Fruit fly (Drosophila melanogaster) whole organism, embryonic: ENCODE data around the gene CG32196.

ENCODE experiments used
- CG10321 ChIP-seq: fragments of 200-800 bp; sonication (Bioruptor generic); IDR thresholded peaks from 2 replicates; pipeline ENCODE4 v1.3.6; 2022; ENCODE audit warnings: missing biosample characterization, missing genetic modification characterization
- CG10979 ChIP-seq: fragments of 200-800 bp; sonication (Bioruptor generic); optimal IDR thresholded peaks from 2 replicates; lab custom pipeline; 2018; ENCODE audit warnings: missing biosample characterization, mild to moderate bottlenecking, missing genetic modification characterization, moderate library complexity
- CG12071 ChIP-seq: fragments of 200-800 bp; sonication (Bioruptor generic); optimal IDR thresholded peaks from 3 replicates; lab custom pipeline; 2018; ENCODE audit warnings: missing biosample characterization, mild to moderate bottlenecking, missing genetic modification characterization
- CG12155 ChIP-seq: fragments of 200-800 bp; sonication (Bioruptor generic); optimal IDR thresholded peaks from 3 replicates; lab custom pipeline; 2016; ENCODE audit warnings: missing biosample characterization, missing genetic modification characterization
- CG12391 ChIP-seq: fragments of 200-800 bp; sonication (Bioruptor generic); optimal IDR thresholded peaks from 3 replicates; lab custom pipeline; 2018; ENCODE audit warnings: missing biosample characterization, mild to moderate bottlenecking, missing genetic modification characterization, moderate library complexity
- CG17328 ChIP-seq: fragments of 200-800 bp; sonication (Bioruptor generic); IDR thresholded peaks from 2 replicates; pipeline ENCODE4 v1.3.6; 2022; ENCODE audit warnings: missing biosample characterization, missing genetic modification characterization
- CG17829 ChIP-seq: fragments of 200-800 bp; optimal IDR thresholded peaks from 2 replicates; lab custom pipeline; 2019; ENCODE audit warnings: missing biosample characterization, mild to moderate bottlenecking, missing genetic modification characterization, moderate library complexity
- CG18262 ChIP-seq: fragments of 200-800 bp; optimal IDR thresholded peaks from 3 replicates; lab custom pipeline; 2019; ENCODE audit warnings: missing biosample characterization, mild to moderate bottlenecking, missing genetic modification characterization, moderate library complexity
- CG2120 ChIP-seq: fragments of 200-800 bp; sonication (Bioruptor generic); optimal IDR thresholded peaks from 3 replicates; lab custom pipeline; 2016; ENCODE audit warnings: missing biosample characterization, missing genetic modification characterization
- CG2889 ChIP-seq: fragments of 200-800 bp; sonication (Bioruptor generic); IDR thresholded peaks from 3 replicates; pipeline ENCODE4 v1.3.6; 2022; ENCODE audit warnings: missing biosample characterization, missing genetic modification characterization
- CG30403 ChIP-seq: fragments of 200-800 bp; sonication (Bioruptor generic); optimal IDR thresholded peaks from 3 replicates; lab custom pipeline; 2016; ENCODE audit warnings: missing biosample characterization, missing genetic modification characterization
- CG4424 ChIP-seq: fragments of 200-800 bp; sonication (Bioruptor generic); optimal IDR thresholded peaks from 3 replicates; lab custom pipeline; 2016; ENCODE audit warnings: missing biosample characterization, missing genetic modification characterization
- CG6791 ChIP-seq: fragments of 200-800 bp; sonication (Bioruptor generic); IDR thresholded peaks from 3 replicates; pipeline ENCODE4 v1.3.6; 2022; ENCODE audit warnings: missing biosample characterization, missing genetic modification characterization; ENCODE audit not compliant: partially characterized antibody
- CG7372 ChIP-seq: fragments of 200-800 bp; sonication (Bioruptor generic); IDR thresholded peaks from 2 replicates; pipeline ENCODE4 v1.3.6; 2022; ENCODE audit warnings: missing biosample characterization, missing genetic modification characterization
- CG8089 ChIP-seq: fragments of 200-800 bp; sonication (Bioruptor generic); optimal IDR thresholded peaks from 3 replicates; lab custom pipeline; 2016; ENCODE audit warnings: missing biosample characterization, missing genetic modification characterization
- CG8924 ChIP-seq: fragments of 200-800 bp; optimal IDR thresholded peaks from 3 replicates; lab custom pipeline; 2019; ENCODE audit warnings: missing biosample characterization, mild to moderate bottlenecking, missing genetic modification characterization, moderate library complexity
- CG8944 ChIP-seq: fragments of 200-800 bp; sonication (Bioruptor generic); optimal IDR thresholded peaks from 3 replicates; lab custom pipeline; 2016; ENCODE audit warnings: missing biosample characterization, missing genetic modification characterization
- CG9609 ChIP-seq: fragments of 200-800 bp; sonication (Bioruptor generic); optimal IDR thresholded peaks from 3 replicates; lab custom pipeline; 2016; ENCODE audit warnings: missing biosample characterization, missing genetic modification characterization
- CG9727 ChIP-seq: fragments of 200-800 bp; sonication (Bioruptor generic); optimal IDR thresholded peaks from 3 replicates; lab custom pipeline; 2017; ENCODE audit warnings: missing biosample characterization, mild to moderate bottlenecking, missing genetic modification characterization
- CG9932 ChIP-seq: fragments of 200-800 bp; sonication (Bioruptor generic); IDR thresholded peaks from 2 replicates; pipeline ENCODE4 v1.3.6; 2022; ENCODE audit warnings: missing biosample characterization, missing genetic modification characterization
- Drgx ChIP-seq: fragments of 200-800 bp; sonication (Bioruptor generic); IDR thresholded peaks from 2 replicates; pipeline ENCODE4 v1.3.6; 2022; ENCODE audit warnings: missing biosample characterization, missing genetic modification characterization
- Ets97D ChIP-seq: fragments of 200-800 bp; sonication (Bioruptor generic); optimal IDR thresholded peaks from 3 replicates; lab custom pipeline; 2016; ENCODE audit warnings: missing biosample characterization, missing genetic modification characterization
- Gug ChIP-seq: fragments of 200-800 bp; sonication (Bioruptor generic); IDR thresholded peaks from 4 replicates; pipeline ENCODE4 v1.3.6; 2022; ENCODE audit warnings: missing biosample characterization, missing genetic modification characterization
- Jarid2 ChIP-seq: fragments of 200-800 bp; sonication (Bioruptor generic); optimal IDR thresholded peaks from 3 replicates; lab custom pipeline; 2017; ENCODE audit warnings: mild to moderate bottlenecking, missing biosample characterization, missing genetic modification reagents, missing genetic modification characterization
- Nf-YC ChIP-seq: fragments of 200-800 bp; optimal IDR thresholded peaks from 3 replicates; lab custom pipeline; 2019; ENCODE audit warnings: missing biosample characterization, mild to moderate bottlenecking, missing genetic modification characterization, moderate library complexity
- TFAM ChIP-seq: fragments of 200-800 bp; sonication (Bioruptor generic); optimal IDR thresholded peaks from 2 replicates; lab custom pipeline; 2017; ENCODE audit warnings: missing biosample characterization, missing genetic modification characterization, inconsistent platforms
- Taf1 ChIP-seq: fragments of 200-800 bp; sonication (Bioruptor generic); IDR thresholded peaks from 2 replicates; pipeline ENCODE4 v1.3.6; 2022; ENCODE audit warnings: missing biosample characterization, missing genetic modification characterization
- al ChIP-seq: fragments of 200-800 bp; sonication (Bioruptor generic); IDR thresholded peaks from 2 replicates; pipeline ENCODE4 v1.3.6; 2022; ENCODE audit warnings: missing biosample characterization, missing genetic modification characterization
- amos ChIP-seq: fragments of 200-800 bp; sonication (Bioruptor generic); IDR thresholded peaks from 2 replicates; pipeline ENCODE4 v1.3.6; 2022; ENCODE audit warnings: missing biosample characterization, missing genetic modification characterization; ENCODE audit not compliant: partially characterized antibody
- bab2 ChIP-seq: fragments of 200-800 bp; sonication (Bioruptor generic); optimal IDR thresholded peaks from 2 replicates; lab custom pipeline; 2016; ENCODE audit warnings: missing biosample characterization, missing genetic modification characterization
- cato ChIP-seq: fragments of 200-800 bp; sonication (Bioruptor generic); optimal IDR thresholded peaks from 2 replicates; lab custom pipeline; 2016; ENCODE audit warnings: missing biosample characterization, missing genetic modification characterization, borderline replicate concordance
- ci ChIP-seq: fragments of 200-800 bp; sonication (Bioruptor generic); IDR thresholded peaks from 3 replicates; pipeline ENCODE4 v1.3.6; 2022; ENCODE audit warnings: missing biosample characterization, missing genetic modification characterization
- cwo ChIP-seq: fragments of 200-800 bp; sonication (Bioruptor generic); optimal IDR thresholded peaks from 3 replicates; lab custom pipeline; 2017; ENCODE audit warnings: missing biosample characterization, missing genetic modification characterization, mild to moderate bottlenecking, moderate library complexity, missing genetic modification reagents
- dati ChIP-seq: fragments of 200-800 bp; sonication (Bioruptor generic); IDR thresholded peaks from 2 replicates; pipeline ENCODE4 v1.3.6; 2022; ENCODE audit warnings: missing biosample characterization, missing genetic modification characterization
- dimm ChIP-seq: fragments of 200-800 bp; sonication (Bioruptor generic); IDR thresholded peaks from 2 replicates; pipeline ENCODE4 v1.3.6; 2022; ENCODE audit warnings: missing biosample characterization, missing genetic modification characterization
- dpn ChIP-seq, 2 experiments: fragments of 200-800 bp; sonication (Bioruptor generic); optimal IDR thresholded peaks; 3 replicates each; lab custom pipeline; 2016; ENCODE audit warnings: missing biosample characterization in 2 of 2, missing genetic modification characterization in 2 of 2
- fd102C ChIP-seq: fragments of 200-800 bp; sonication (Bioruptor generic); optimal IDR thresholded peaks from 2 replicates; lab custom pipeline; 2018; ENCODE audit warnings: missing biosample characterization, mild to moderate bottlenecking, missing genetic modification characterization, moderate library complexity
- grau ChIP-seq: fragments of 200-800 bp; optimal IDR thresholded peaks from 3 replicates; lab custom pipeline; 2019; ENCODE audit warnings: missing biosample characterization, mild to moderate bottlenecking, missing genetic modification characterization, moderate library complexity
- ham ChIP-seq: fragments of 200-800 bp; sonication (Bioruptor generic); IDR thresholded peaks from 2 replicates; pipeline ENCODE4 v1.3.6; 2022; ENCODE audit warnings: missing biosample characterization, missing genetic modification characterization
- hb ChIP-seq: fragments of 200-800 bp; sonication (Bioruptor generic); IDR thresholded peaks from 3 replicates; pipeline ENCODE4 v1.3.6; 2022; ENCODE audit warnings: missing biosample characterization, missing genetic modification characterization; ENCODE audit not compliant: partially characterized antibody
- hkb ChIP-seq, 2 experiments: fragments of 200-800 bp in 1 of 2; fragments of >200 bp in 1 of 2; sonication (Bioruptor generic) in 1 of 2; IDR thresholded peaks in 1 of 2; optimal IDR thresholded peaks in 1 of 2; 2 replicates each; pipeline versions ENCODE4 v1.3.6 to Lab custom; 2017 to 2022; ENCODE audit warnings: missing biosample characterization in 1 of 2, missing genetic modification characterization in 1 of 2
- insv ChIP-seq, 2 experiments: fragments of 200-800 bp; sonication (Bioruptor generic); optimal IDR thresholded peaks; 3 replicates each; lab custom pipeline; 2016 to 2018; ENCODE audit warnings: missing biosample characterization in 2 of 2, missing genetic modification characterization in 2 of 2
- lov ChIP-seq, 2 experiments: fragments of 200-800 bp in 1 of 2; fragments of >200 bp in 1 of 2; sonication (Bioruptor generic) in 1 of 2; IDR thresholded peaks in 1 of 2; optimal IDR thresholded peaks in 1 of 2; 2 replicates in 1 of 2; 3 replicates in 1 of 2; pipeline versions ENCODE4 v1.3.6 to Lab custom; 2017 to 2022; ENCODE audit warnings: missing biosample characterization in 1 of 2, missing genetic modification characterization in 1 of 2
- luna ChIP-seq: fragments of 200-800 bp; sonication (Bioruptor generic); optimal IDR thresholded peaks from 2 replicates; lab custom pipeline; 2016; ENCODE audit warnings: missing biosample characterization, missing genetic modification characterization
- nerfin-1 ChIP-seq: fragments of 200-800 bp; sonication (Bioruptor generic); optimal IDR thresholded peaks from 3 replicates; lab custom pipeline; 2019; ENCODE audit warnings: missing biosample characterization, mild to moderate bottlenecking, missing genetic modification characterization, moderate library complexity
- rib ChIP-seq: fragments of 200-800 bp; sonication (Bioruptor generic); IDR thresholded peaks from 2 replicates; pipeline ENCODE4 v1.3.6; 2022; ENCODE audit warnings: missing biosample characterization, missing genetic modification characterization
- sens-2 ChIP-seq: fragments of 200-800 bp; sonication (Bioruptor generic); IDR thresholded peaks from 2 replicates; pipeline ENCODE4 v1.3.6; 2022; ENCODE audit warnings: missing biosample characterization, missing genetic modification characterization
- trh ChIP-seq: fragments of 200-800 bp; sonication (Bioruptor generic); optimal IDR thresholded peaks from 2 replicates; lab custom pipeline; 2016; ENCODE audit warnings: missing biosample characterization, missing genetic modification characterization
- tup ChIP-seq: fragments of 200-800 bp; sonication (Bioruptor generic); optimal IDR thresholded peaks from 2 replicates; lab custom pipeline; 2016; ENCODE audit warnings: missing biosample characterization, mild to moderate bottlenecking, missing genetic modification characterization, moderate library complexity

CG32196 gene

dm6 chr3L:18439809-18440256 is 21.0 kb downstream of the CG32196 start, which contains the start of gene skl (continued):
- TF ChIP-seq Jarid2 (GFP tag; lab: Kevin White, UChicago) (peak; percentile 96), CG9932 (no peak), CG2889 (GFP tag; lab: Robert Waterston, UW) (no peak), CG8924 (tag; lab: Kevin White, UChicago) (peak; percentile 25), amos (GFP tag; lab: Robert Waterston, UW) (0 out of 2 replicates have a peak, but pooled peaks have one; percentile 17), insv (GFP tag; optimal IDR thresholded peaks at IDR 0.05; lab: Kevin White, UChicago) (peak in 1 of 2 experiments; percentile 20), CG6791 (GFP tag; lab: Robert Waterston, UW) (peak; percentile 55; the same call in 1 of the 3 replicates), hkb (optimal IDR thresholded peaks at IDR 0.05; lab: Kevin White, UChicago) (no peak), hkb (GFP tag; IDR thresholded peaks at IDR 0.05; lab: Robert Waterston, UW) (no peak), Nf-YC (tag; lab: Kevin White, UChicago) (peak; percentile 80), luna (no peak), ham (GFP tag; lab: Robert Waterston, UW) (no peak), cwo (GFP tag; lab: Kevin White, UChicago) (peak; percentile 67)

- TF ChIP-seq CG30403 (GFP tag; lab: Kevin White, UChicago) (peak; percentile 1), dimm (GFP tag; lab: Robert Waterston, UW) (no peak), rib (GFP tag; lab: Robert Waterston, UW) (no peak), CG7372 (GFP tag; lab: Robert Waterston, UW) (no peak), dati (no peak), CG9727 (GFP tag; lab: Kevin White, UChicago) (peak; percentile 46), trh (GFP tag; lab: Kevin White, UChicago) (no peak), dpn (GFP tag; optimal IDR thresholded peaks at IDR 0.05; lab: Kevin White, UChicago) (no peak), CG12391 (tag; lab: Kevin White, UChicago) (peak; percentile 10), CG4424 (GFP tag; lab: Kevin White, UChicago) (no peak), CG12155 (GFP tag; lab: Kevin White, UChicago) (no peak), al (GFP tag; lab: Robert Waterston, UW) (no peak), nerfin-1 (tag; lab: Kevin White, UChicago) (no peak), Taf1 (GFP tag; lab: Robert Waterston, UW) (no peak), ci (GFP tag; lab: Robert Waterston, UW) (no peak), Drgx (GFP tag; lab: Robert Waterston, UW) (no peak), CG17328 (GFP tag; lab: Robert Waterston, UW) (0 out of 2 replicates have a peak, but pooled peaks have one; percentile 50), hb (0 out of 3 replicates have a peak, but pooled peaks have one; percentile 12), Gug (GFP tag; lab: Robert Waterston, UW) (0 out of 4 replicates have a peak, but pooled peaks have one; percentile 5), tup (GFP tag; lab: Kevin White, UChicago) (no peak), CG8944 (GFP tag; lab: Kevin White, UChicago) (no peak), CG17829 (no peak), Ets97D (GFP tag; lab: Kevin White, UChicago) (no peak), bab2 (GFP tag; lab: Kevin White, UChicago) (no peak), CG10321 (GFP tag; lab: Robert Waterston, UW) (no peak), TFAM (GFP tag; lab: Kevin White, UChicago) (no peak), fd102C (no peak), CG8089 (GFP tag; lab: Kevin White, UChicago) (no peak), CG12071 (no peak), CG10979 (tag; lab: Kevin White, UChicago) (no peak), cato (no peak), grau (tag; lab: Kevin White, UChicago) (no peak), CG2120 (no peak), CG9609 (GFP tag; lab: Kevin White, UChicago) (no peak), lov (optimal IDR thresholded peaks at IDR 0.05; lab: Kevin White, UChicago) (no peak), lov (GFP tag; IDR thresholded peaks at IDR 0.05; lab: Robert Waterston, UW) (no peak), CG18262 (tag; lab: Kevin White, UChicago) (peak; percentile 17), sens-2 (no peak)
Observed at dm6 chr3L:18430600-18430999, 30.2 kb downstream of the CG32196 start.
